Fruit fly (Drosophila melanogaster) whole organism, embryonic: ENCODE measurements around the gene neur.
A peak's percentile ranks its signal among the peaks of the same experiment; 100 is the strongest.

Experiments used
- CG10654 ChIP-seq: fragments of 200-800 bp; sonication (Bioruptor generic); optimal IDR thresholded peaks from 2 replicates; lab custom pipeline; 2016; ENCODE audit warnings: missing biosample characterization, missing genetic modification characterization
- CG12219 ChIP-seq: fragments of 200-800 bp; sonication (Bioruptor generic); optimal IDR thresholded peaks from 3 replicates; lab custom pipeline; 2018; ENCODE audit warnings: missing biosample characterization, mild to moderate bottlenecking, missing genetic modification characterization
- CG12942 ChIP-seq: fragments of 200-800 bp; sonication (Bioruptor generic); optimal IDR thresholded peaks from 3 replicates; lab custom pipeline; 2016; ENCODE audit warnings: missing biosample characterization, missing genetic modification characterization
- CG14014 ChIP-seq: fragments of 200-800 bp; sonication (Bioruptor generic); IDR thresholded peaks from 2 replicates; pipeline ENCODE4 v1.3.6; 2022; ENCODE audit warnings: missing biosample characterization, missing genetic modification characterization
- CG14667 ChIP-seq: fragments of 200-800 bp; sonication (Bioruptor generic); IDR thresholded peaks from 2 replicates; pipeline ENCODE4 v1.3.6; 2022; ENCODE audit warnings: missing biosample characterization, missing genetic modification characterization
- CG15073 ChIP-seq: fragments of 200-800 bp; sonication (Bioruptor generic); optimal IDR thresholded peaks from 2 replicates; lab custom pipeline; 2016; ENCODE audit warnings: missing biosample characterization, missing genetic modification characterization
- CG16813 ChIP-seq: fragments of 200-800 bp; sonication (Bioruptor generic); IDR thresholded peaks from 3 replicates; pipeline ENCODE4 v1.3.6; 2022; ENCODE audit warnings: missing biosample characterization, missing genetic modification characterization; ENCODE audit not compliant: partially characterized antibody
- CG16815 ChIP-seq: fragments of 200-800 bp; sonication (Bioruptor generic); optimal IDR thresholded peaks from 3 replicates; lab custom pipeline; 2017; ENCODE audit warnings: missing biosample characterization, mild to moderate bottlenecking, missing genetic modification characterization
- CG17186 ChIP-seq: fragments of 200-800 bp; sonication (Bioruptor generic); optimal IDR thresholded peaks from 3 replicates; lab custom pipeline; 2017; ENCODE audit warnings: missing biosample characterization, missing genetic modification reagents, missing genetic modification characterization
- CG17568 ChIP-seq: fragments of 200-800 bp; sonication (Bioruptor generic); optimal IDR thresholded peaks from 2 replicates; lab custom pipeline; 2018; ENCODE audit warnings: missing biosample characterization, mild to moderate bottlenecking, missing genetic modification characterization, moderate library complexity
- CG18599 ChIP-seq: fragments of 200-800 bp; sonication (Bioruptor generic); optimal IDR thresholded peaks from 3 replicates; lab custom pipeline; 2017; ENCODE audit warnings: missing biosample characterization, missing genetic modification characterization, mild to moderate bottlenecking, moderate library complexity, missing genetic modification reagents
- CG30431 ChIP-seq: fragments of 200-800 bp; sonication (Bioruptor generic); optimal IDR thresholded peaks from 2 replicates; lab custom pipeline; 2017; ENCODE audit warnings: missing biosample characterization, missing genetic modification characterization
- CG31224 ChIP-seq: fragments of 200-800 bp; sonication (Bioruptor generic); IDR thresholded peaks from 2 replicates; pipeline ENCODE4 v1.3.6; 2022; ENCODE audit warnings: missing biosample characterization, missing genetic modification characterization
- CG34422 ChIP-seq: fragments of 200-800 bp; sonication (Bioruptor generic); IDR thresholded peaks from 3 replicates; pipeline ENCODE4 v1.3.6; 2022; ENCODE audit warnings: missing biosample characterization, missing genetic modification characterization
- CG43689 ChIP-seq: fragments of 200-800 bp; sonication (Bioruptor generic); IDR thresholded peaks from 2 replicates; pipeline ENCODE4 v1.3.6; 2022; ENCODE audit warnings: missing biosample characterization, missing genetic modification characterization
- CG4617 ChIP-seq: fragments of 200-800 bp; sonication (Bioruptor generic); optimal IDR thresholded peaks from 3 replicates; lab custom pipeline; 2016; ENCODE audit warnings: missing biosample characterization, missing genetic modification characterization, borderline replicate concordance
- CG4707 ChIP-seq: fragments of 200-800 bp; sonication (Bioruptor generic); optimal IDR thresholded peaks from 2 replicates; lab custom pipeline; 2018; ENCODE audit warnings: missing biosample characterization, mild to moderate bottlenecking, missing genetic modification characterization, moderate library complexity
- CG7271 ChIP-seq: fragments of 200-800 bp; sonication (Bioruptor generic); optimal IDR thresholded peaks from 2 replicates; lab custom pipeline; 2018; ENCODE audit warnings: missing biosample characterization, mild to moderate bottlenecking, missing genetic modification characterization, moderate library complexity
- CG7928 ChIP-seq: fragments of 200-800 bp; sonication (Bioruptor generic); optimal IDR thresholded peaks from 2 replicates; lab custom pipeline; 2017; ENCODE audit warnings: missing biosample characterization, mild to moderate bottlenecking, missing genetic modification characterization
- CG8765 ChIP-seq: fragments of 200-800 bp; sonication (Bioruptor generic); IDR thresholded peaks from 2 replicates; pipeline ENCODE4 v1.3.6; 2022; ENCODE audit warnings: missing biosample characterization, missing genetic modification characterization
- CG9727 ChIP-seq: fragments of 200-800 bp; sonication (Bioruptor generic); optimal IDR thresholded peaks from 3 replicates; lab custom pipeline; 2017; ENCODE audit warnings: missing biosample characterization, mild to moderate bottlenecking, missing genetic modification characterization
- Dek ChIP-seq: fragments of 200-800 bp; sonication (Bioruptor generic); optimal IDR thresholded peaks from 3 replicates; lab custom pipeline; 2019; ENCODE audit warnings: missing biosample characterization, mild to moderate bottlenecking, missing genetic modification characterization, moderate library complexity
- Doc3 ChIP-seq: fragments of 200-800 bp; sonication (Bioruptor generic); IDR thresholded peaks from 3 replicates; pipeline ENCODE4 v1.3.6; 2022; ENCODE audit warnings: missing biosample characterization, missing genetic modification characterization; ENCODE audit not compliant: partially characterized antibody
- HHEX ChIP-seq: fragments of 200-800 bp; sonication (Bioruptor generic); optimal IDR thresholded peaks from 3 replicates; lab custom pipeline; 2017; ENCODE audit warnings: missing biosample characterization, mild to moderate bottlenecking, missing genetic modification characterization, missing genetic modification reagents
- Hmx ChIP-seq: fragments of 200-800 bp; sonication (Bioruptor generic); optimal IDR thresholded peaks from 2 replicates; lab custom pipeline; 2016; ENCODE audit warnings: missing biosample characterization, missing genetic modification characterization
- Lhr ChIP-seq: fragments of 200-800 bp; sonication (Bioruptor generic); optimal IDR thresholded peaks from 3 replicates; lab custom pipeline; 2017; ENCODE audit warnings: mild to moderate bottlenecking, missing biosample characterization, missing genetic modification reagents, missing genetic modification characterization
- MBD-R2 ChIP-seq: fragments of 200-800 bp; sonication (Bioruptor generic); IDR thresholded peaks from 2 replicates; pipeline ENCODE4 v1.3.6; 2022; ENCODE audit warnings: missing biosample characterization, missing genetic modification characterization
- MTF-1 ChIP-seq: fragments of 200-800 bp; sonication (Bioruptor generic); optimal IDR thresholded peaks from 2 replicates; lab custom pipeline; 2018; ENCODE audit warnings: missing biosample characterization, mild to moderate bottlenecking, missing genetic modification characterization, borderline replicate concordance
- Rfx ChIP-seq: fragments of 200-800 bp; sonication (Bioruptor generic); IDR thresholded peaks from 2 replicates; pipeline ENCODE4 v1.3.6; 2022; ENCODE audit warnings: missing biosample characterization, missing genetic modification characterization
- Sox102F ChIP-seq: fragments of 200-800 bp; sonication (Bioruptor generic); optimal IDR thresholded peaks from 2 replicates; lab custom pipeline; 2018; ENCODE audit warnings: missing biosample characterization, mild to moderate bottlenecking, missing genetic modification characterization, moderate library complexity
- Xbp1 ChIP-seq: fragments of 200-800 bp; sonication (Bioruptor generic); optimal IDR thresholded peaks from 3 replicates; lab custom pipeline; 2016; ENCODE audit warnings: missing biosample characterization, mild to moderate bottlenecking, missing genetic modification characterization
- ac ChIP-seq: fragments of 200-800 bp; sonication (Bioruptor generic); optimal IDR thresholded peaks from 3 replicates; lab custom pipeline; 2017; ENCODE audit warnings: missing biosample characterization, mild to moderate bottlenecking, missing genetic modification characterization
- ase ChIP-seq: fragments of 200-800 bp; sonication (Bioruptor generic); IDR thresholded peaks from 3 replicates; pipeline ENCODE4 v1.3.6; 2022; ENCODE audit warnings: missing biosample characterization, missing genetic modification characterization
- bbx ChIP-seq: fragments of 200-800 bp; sonication (Bioruptor generic); IDR thresholded peaks from 2 replicates; pipeline ENCODE4 v1.3.6; 2022; ENCODE audit warnings: missing biosample characterization, missing genetic modification characterization; ENCODE audit not compliant: partially characterized antibody
- da ChIP-seq: fragments of 200-800 bp; sonication (Bioruptor generic); optimal IDR thresholded peaks from 2 replicates; lab custom pipeline; 2016; ENCODE audit warnings: missing biosample characterization, missing genetic modification characterization
- dmrt99B ChIP-seq: fragments of 200-800 bp; sonication (Bioruptor generic); optimal IDR thresholded peaks from 2 replicates; lab custom pipeline; 2018; ENCODE audit warnings: missing biosample characterization, mild to moderate bottlenecking, missing genetic modification characterization, moderate library complexity
- fd102C ChIP-seq: fragments of 200-800 bp; sonication (Bioruptor generic); optimal IDR thresholded peaks from 2 replicates; lab custom pipeline; 2018; ENCODE audit warnings: missing biosample characterization, mild to moderate bottlenecking, missing genetic modification characterization, moderate library complexity
- gcm ChIP-seq: fragments of 200-800 bp; sonication (Bioruptor generic); optimal IDR thresholded peaks from 2 replicates; lab custom pipeline; 2019; ENCODE audit warnings: missing biosample characterization, mild to moderate bottlenecking, missing genetic modification characterization, moderate library complexity
- jing ChIP-seq: fragments of 200-800 bp; sonication (Bioruptor generic); optimal IDR thresholded peaks from 2 replicates; lab custom pipeline; 2018; ENCODE audit warnings: missing biosample characterization, mild to moderate bottlenecking, missing genetic modification characterization
- jumu ChIP-seq: fragments of 200-800 bp; sonication (Bioruptor generic); optimal IDR thresholded peaks from 3 replicates; lab custom pipeline; 2016; ENCODE audit warnings: missing biosample characterization, missing genetic modification characterization
- lola ChIP-seq, 3 experiments: fragments of >200 bp in 2 of 3; fragments of 200-800 bp in 1 of 3; sonication (Bioruptor generic) in 1 of 3; optimal IDR thresholded peaks; 2 replicates each; lab custom pipeline; 2017 to 2019; ENCODE audit warnings: missing biosample characterization in 3 of 3, missing genetic modification characterization in 3 of 3, mild to moderate bottlenecking in 1 of 3, moderate library complexity in 1 of 3
- onecut ChIP-seq: fragments of 200-800 bp; sonication (Bioruptor generic); IDR thresholded peaks from 2 replicates; pipeline ENCODE4 v1.3.6; 2022; ENCODE audit warnings: missing biosample characterization, missing genetic modification characterization
- org-1 ChIP-seq: fragments of 200-800 bp; sonication (Bioruptor generic); optimal IDR thresholded peaks from 2 replicates; lab custom pipeline; 2017; ENCODE audit warnings: missing biosample characterization, missing genetic modification characterization
- sd ChIP-seq: fragments of 200-800 bp; sonication (Bioruptor generic); optimal IDR thresholded peaks from 3 replicates; lab custom pipeline; 2018; ENCODE audit warnings: missing biosample characterization, mild to moderate bottlenecking, missing genetic modification characterization, moderate library complexity
- slp2 ChIP-seq: fragments of 200-800 bp; sonication (Bioruptor generic); optimal IDR thresholded peaks from 2 replicates; lab custom pipeline; 2016; ENCODE audit warnings: missing biosample characterization, missing genetic modification characterization
- vfl ChIP-seq: fragments of 200-800 bp; sonication (Bioruptor generic); optimal IDR thresholded peaks from 2 replicates; lab custom pipeline; 2016; ENCODE audit warnings: missing biosample characterization, missing genetic modification characterization
- wek ChIP-seq: fragments of 200-800 bp; sonication (Bioruptor generic); optimal IDR thresholded peaks from 3 replicates; lab custom pipeline; 2018; ENCODE audit warnings: missing biosample characterization, mild to moderate bottlenecking, missing genetic modification characterization, moderate library complexity
- zen2 ChIP-seq: fragments of 200-800 bp; sonication (Bioruptor generic); IDR thresholded peaks from 3 replicates; pipeline ENCODE4 v1.3.6; 2022; ENCODE audit warnings: missing biosample characterization, missing genetic modification characterization; ENCODE audit not compliant: partially characterized antibody

neur gene

DNA sequence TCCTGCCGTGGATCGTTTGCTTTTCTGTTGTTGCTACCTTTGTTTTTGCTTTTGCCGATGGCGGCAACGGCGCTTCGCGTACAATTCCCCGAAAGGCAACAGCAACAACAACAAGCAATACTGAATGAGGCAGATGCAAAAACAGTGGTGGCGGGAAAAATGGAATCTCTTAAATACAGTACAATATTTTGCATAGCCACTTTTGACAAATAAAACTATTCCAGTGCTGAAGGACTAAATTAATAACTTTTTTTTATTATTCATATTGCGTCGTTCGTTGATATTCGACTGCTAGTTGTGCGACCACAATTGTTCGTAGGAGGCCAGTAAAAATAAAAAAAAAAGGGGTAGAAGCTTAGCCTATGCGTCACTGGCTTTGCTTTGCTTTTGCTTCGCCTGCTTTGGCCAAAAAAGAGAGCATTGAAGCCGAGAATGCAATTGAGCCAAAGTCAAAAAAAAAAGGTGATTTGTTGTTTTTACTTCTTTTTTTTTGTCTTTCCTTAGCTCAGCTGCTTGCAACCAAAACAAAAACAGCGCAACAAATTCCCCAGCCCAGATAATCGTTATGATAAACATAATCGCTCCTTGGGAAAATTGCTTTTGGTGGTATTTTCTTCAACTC lies 7.4 kb downstream of the neur start (continued):
- TF ChIP-seq slp2 (GFP tag; lab: Kevin White, UChicago) (peak; percentile 58), dmrt99B (tag; lab: Kevin White, UChicago) (peak; percentile 93), Rfx (GFP tag; lab: Robert Waterston, UW) (peak; percentile 88), lola (GFP tag; optimal IDR thresholded peaks at IDR 0.05; lab: Kevin White, UChicago) (peak in 1 of 3 experiments; percentile 53), zen2 (GFP tag; lab: Robert Waterston, UW) (no peak), CG4707 (GFP tag; lab: Kevin White, UChicago) (peak; percentile 65), vfl (GFP tag; lab: Kevin White, UChicago) (peak; percentile 80), CG14667 (GFP tag; lab: Robert Waterston, UW) (peak; percentile 87), Doc3 (no peak), CG16813 (GFP tag; lab: Robert Waterston, UW) (no peak), CG10654 (GFP tag; lab: Kevin White, UChicago) (peak; percentile 81), Xbp1 (peak; percentile 86), CG18599 (peak; percentile 92), CG7271 (peak; percentile 33), CG15073 (GFP tag; lab: Kevin White, UChicago) (peak; percentile 62), CG4617 (peak; percentile 62), ac (GFP tag; lab: Kevin White, UChicago) (peak; percentile 46), gcm (peak; percentile 68), CG17186 (GFP tag; lab: Kevin White, UChicago) (peak; percentile 73), CG12219 (GFP tag; lab: Kevin White, UChicago) (peak; percentile 86), CG17568 (peak; percentile 85), Dek (peak; percentile 85), ase (GFP tag; lab: Robert Waterston, UW) (peak; percentile 89), jumu (GFP tag; lab: Kevin White, UChicago) (peak; percentile 72), CG34422 (GFP tag; lab: Robert Waterston, UW) (peak; percentile 91), jing (peak; percentile 73), Sox102F (peak; percentile 96), HHEX (GFP tag; lab: Kevin White, UChicago) (peak; percentile 88), onecut (GFP tag; lab: Robert Waterston, UW) (peak; percentile 80), bbx (GFP tag; lab: Robert Waterston, UW) (no peak), CG7928 (GFP tag; lab: Kevin White, UChicago) (peak; percentile 63), org-1 (GFP tag; lab: Kevin White, UChicago) (peak; percentile 87), da (no peak), Hmx (peak; percentile 53), CG14014 (GFP tag; lab: Robert Waterston, UW) (peak; percentile 91), CG31224 (peak; percentile 80), CG9727 (peak; percentile 80), wek (peak; percentile 46), CG30431 (GFP tag; lab: Kevin White, UChicago) (peak; percentile 76), CG8765 (GFP tag; lab: Robert Waterston, UW) (peak; percentile 47; the same call in 1 of the 2 replicates), MBD-R2 (GFP tag; lab: Robert Waterston, UW) (peak; percentile 85), sd (peak; percentile 57), Lhr (GFP tag; lab: Kevin White, UChicago) (peak; percentile 46), CG16815 (GFP tag; lab: Kevin White, UChicago) (peak; percentile 57), CG43689 (peak; percentile 86), fd102C (no peak), CG12942 (GFP tag; lab: Kevin White, UChicago) (peak; percentile 80), MTF-1 (peak; percentile 59)
